Worm (Caenorhabditis elegans) whole organism, L2 larva: ENCODE measurements around the gene ZK892.3.

Experiments
- F13H6.1 ChIP-seq: sonication (generic microtip); optimal IDR thresholded peaks from 2 replicates; lab custom pipeline; 2016; ENCODE audit warnings: missing genetic modification characterization, missing compliant biosample characterization
- Y55F3AM.14 ChIP-seq: fragments of 200-800 bp; sonication (Bioruptor generic); optimal IDR thresholded peaks from 2 replicates; lab custom pipeline; 2018; ENCODE audit warnings: mild to moderate bottlenecking, missing genetic modification characterization, missing compliant biosample characterization
- ZK546.5 ChIP-seq: sonication (generic microtip); optimal IDR thresholded peaks from 2 replicates; lab custom pipeline; 2017; ENCODE audit warnings: missing biosample characterization, missing genetic modification characterization
- alr-1 ChIP-seq: fragments of 150-350 bp; optimal IDR thresholded peaks from 2 replicates; lab custom pipeline; 2014; ENCODE audit warnings: missing biosample characterization, missing genetic modification characterization
- aly-2 ChIP-seq: fragments of 150-350 bp; optimal IDR thresholded peaks from 2 replicates; lab custom pipeline; 2014; ENCODE audit warnings: missing biosample characterization, missing genetic modification characterization
- ama-1 ChIP-seq: fragments of 150-350 bp; optimal IDR thresholded peaks from 2 replicates; lab custom pipeline; 2018; ENCODE audit warnings: inconsistent platforms
- ceh-16 ChIP-seq: fragments of 150-350 bp; optimal IDR thresholded peaks from 2 replicates; lab custom pipeline; 2014; ENCODE audit warnings: missing biosample characterization, missing genetic modification characterization
- ceh-82 ChIP-seq: fragments of 150-350 bp; optimal IDR thresholded peaks from 2 replicates; lab custom pipeline; 2014; ENCODE audit warnings: missing biosample characterization, missing genetic modification characterization
- crh-2 ChIP-seq: sonication (generic microtip); optimal IDR thresholded peaks from 2 replicates; lab custom pipeline; 2017; ENCODE audit warnings: missing biosample characterization, missing genetic modification characterization
- egl-27 ChIP-seq: sonication (generic microtip); optimal IDR thresholded peaks from 3 replicates; lab custom pipeline; 2017; ENCODE audit warnings: missing biosample characterization, missing genetic modification reagents, missing genetic modification characterization
- elt-1 ChIP-seq: fragments of 150-350 bp; optimal IDR thresholded peaks from 2 replicates; lab custom pipeline; 2014; ENCODE audit warnings: missing biosample characterization, missing genetic modification characterization
- fos-1 ChIP-seq: fragments of 150-350 bp; optimal IDR thresholded peaks from 2 replicates; lab custom pipeline; 2014; ENCODE audit warnings: missing biosample characterization, missing genetic modification characterization
- gmeb-1 ChIP-seq: fragments of 150-350 bp; optimal IDR thresholded peaks from 2 replicates; lab custom pipeline; 2014; ENCODE audit warnings: missing biosample characterization, missing genetic modification characterization
- lin-11 ChIP-seq: fragments of 150-350 bp; sonication (generic microtip); optimal IDR thresholded peaks from 2 replicates; lab custom pipeline; 2014; ENCODE audit warnings: missing biosample characterization, missing genetic modification characterization, inconsistent platforms, mixed read lengths
- lin-13 ChIP-seq: fragments of 150-350 bp; optimal IDR thresholded peaks from 2 replicates; lab custom pipeline; 2014; ENCODE audit warnings: missing biosample characterization, missing genetic modification reagents, missing genetic modification characterization
- lin-39 ChIP-seq: fragments of 150-350 bp; optimal IDR thresholded peaks from 2 replicates; lab custom pipeline; 2014; ENCODE audit warnings: missing biosample characterization, missing genetic modification reagents, missing genetic modification characterization
- lsy-2 ChIP-seq, 2 experiments: fragments of 150-350 bp in 1 of 2; sonication (generic microtip) in 1 of 2; optimal IDR thresholded peaks; 2 replicates each; lab custom pipeline; 2014 to 2017; ENCODE audit warnings: missing biosample characterization in 2 of 2, missing genetic modification characterization in 2 of 2
- mab-5 ChIP-seq: fragments of 150-350 bp; optimal IDR thresholded peaks from 2 replicates; lab custom pipeline; 2014; ENCODE audit warnings: missing biosample characterization, missing genetic modification characterization
- mbf-1 ChIP-seq: sonication (generic microtip); optimal IDR thresholded peaks from 2 replicates; lab custom pipeline; 2017; ENCODE audit warnings: missing biosample characterization, missing genetic modification characterization
- mdl-1 ChIP-seq, 2 experiments: fragments of 150-350 bp in 1 of 2; sonication (generic microtip) in 1 of 2; optimal IDR thresholded peaks; 2 replicates each; lab custom pipeline; 2017; ENCODE audit warnings: missing biosample characterization in 2 of 2, missing genetic modification characterization in 2 of 2
- nhr-10 ChIP-seq: sonication (generic microtip); optimal IDR thresholded peaks from 2 replicates; lab custom pipeline; 2017; ENCODE audit warnings: missing biosample characterization, missing genetic modification characterization
- nhr-11 ChIP-seq: fragments of 150-350 bp; optimal IDR thresholded peaks from 2 replicates; lab custom pipeline; 2014; ENCODE audit warnings: missing biosample characterization, missing genetic modification characterization
- nhr-12 ChIP-seq: fragments of 150-350 bp; optimal IDR thresholded peaks from 2 replicates; lab custom pipeline; 2014; ENCODE audit warnings: missing biosample characterization, missing genetic modification characterization
- nhr-129 ChIP-seq: fragments of 150-350 bp; optimal IDR thresholded peaks from 2 replicates; lab custom pipeline; 2014; ENCODE audit warnings: missing biosample characterization, missing genetic modification characterization
- nhr-21 ChIP-seq: fragments of 150-350 bp; optimal IDR thresholded peaks from 2 replicates; lab custom pipeline; 2014; ENCODE audit warnings: missing biosample characterization, missing genetic modification characterization
- nhr-237 ChIP-seq: fragments of 150-350 bp; optimal IDR thresholded peaks from 2 replicates; lab custom pipeline; 2014; ENCODE audit warnings: missing biosample characterization, missing genetic modification characterization
- nhr-25 ChIP-seq: fragments of 150-350 bp; sonication (generic microtip); optimal IDR thresholded peaks from 3 replicates; lab custom pipeline; 2014; ENCODE audit warnings: missing biosample characterization, missing genetic modification characterization
- nhr-6 ChIP-seq: fragments of 150-350 bp; optimal IDR thresholded peaks from 2 replicates; lab custom pipeline; 2014; ENCODE audit warnings: missing biosample characterization, missing genetic modification characterization
- peb-1 ChIP-seq: fragments of 150-350 bp; optimal IDR thresholded peaks from 2 replicates; lab custom pipeline; 2014; ENCODE audit warnings: missing biosample characterization, missing genetic modification characterization
- skn-1 ChIP-seq: sonication (generic microtip); optimal IDR thresholded peaks from 2 replicates; lab custom pipeline; 2017; ENCODE audit warnings: missing biosample characterization, missing genetic modification characterization
- unc-39 ChIP-seq: fragments of 150-350 bp; optimal IDR thresholded peaks from 2 replicates; lab custom pipeline; 2014; ENCODE audit warnings: missing biosample characterization, missing genetic modification characterization
- unc-55 ChIP-seq: fragments of 150-350 bp; sonication (generic microtip); optimal IDR thresholded peaks from 3 replicates; lab custom pipeline; 2014; ENCODE audit warnings: missing biosample characterization, missing genetic modification reagents, missing genetic modification characterization
- unc-62 ChIP-seq: fragments of 150-350 bp; optimal IDR thresholded peaks from 2 replicates; lab custom pipeline; 2014; ENCODE audit warnings: missing biosample characterization, missing genetic modification reagents, missing genetic modification characterization
- ztf-1 ChIP-seq: fragments of 200-800 bp; sonication (Bioruptor generic); conservative IDR thresholded peaks from 2 replicates; pipeline ENCODE4 v1.3.6; 2022; ENCODE audit warnings: missing genetic modification characterization, missing compliant biosample characterization
- ztf-11 ChIP-seq: sonication (generic microtip); optimal IDR thresholded peaks from 2 replicates; lab custom pipeline; 2017; ENCODE audit warnings: missing biosample characterization, missing genetic modification characterization
- ztf-4 ChIP-seq: fragments of 150-350 bp; optimal IDR thresholded peaks from 2 replicates; lab custom pipeline; 2014; ENCODE audit warnings: missing biosample characterization, missing genetic modification characterization

The ZK892.3 gene

DNA sequence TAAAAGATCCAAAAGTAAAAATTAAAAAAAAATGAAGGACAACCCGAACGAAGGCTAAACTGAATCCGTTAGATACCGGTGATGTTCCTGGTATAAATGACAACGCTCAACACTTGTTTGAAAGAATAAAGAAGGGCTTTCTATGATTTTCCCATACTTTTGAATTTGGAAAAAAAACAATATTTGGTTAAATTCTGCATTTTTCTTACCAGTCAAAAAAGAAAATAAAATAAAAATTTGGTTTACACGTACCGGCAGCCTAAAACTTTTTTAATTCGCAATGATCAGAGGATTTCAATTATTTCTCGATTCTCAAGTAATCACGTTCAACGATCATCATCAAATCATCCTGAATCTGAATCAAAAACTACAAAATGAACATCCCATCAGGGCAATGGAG is at the start of gene ZK892.3:
Gene ZK892.3, plus strand, starts transcription at position 301 of the 400 bp plus-strand sequence.
- no peak for TF ChIP-seq ama-1 (lab: Kevin White, UChicago)
- TF ChIP-seq peb-1 (tag; lab: Kevin White, UChicago) = no peak
- no peak for TF ChIP-seq aly-2 (tag; lab: Kevin White, UChicago)
- TF ChIP-seq ztf-4 (tag; lab: Kevin White, UChicago) = no peak

DNA sequence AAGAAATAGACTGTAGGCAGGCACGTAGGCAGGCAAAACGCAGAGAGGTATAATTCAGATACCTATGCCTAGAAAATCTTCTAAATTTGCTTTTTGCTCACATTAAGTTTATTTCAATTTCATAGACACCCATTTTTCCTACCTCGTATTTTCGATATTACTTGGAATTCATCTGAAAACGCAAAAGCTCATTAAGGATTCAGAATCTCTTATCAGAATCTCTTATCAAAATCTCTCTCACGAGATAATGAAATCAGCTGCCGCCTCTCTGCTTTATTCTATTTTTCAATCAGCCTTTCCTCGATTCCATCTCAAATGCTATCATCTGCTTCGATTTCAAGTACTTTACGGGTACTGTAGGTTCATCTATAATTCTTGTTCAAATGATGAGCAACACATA is 49.8 kb upstream of the ZK892.3 start:
- no peak for TF ChIP-seq lin-13 (GFP tag; lab: Kevin White, UChicago)
- no peak for TF ChIP-seq unc-39 (tag; lab: Kevin White, UChicago)
- no peak for TF ChIP-seq ztf-11 (tag; lab: Kevin White, UChicago)
- TF ChIP-seq mdl-1 (tag; optimal IDR thresholded peaks at IDR 0.05; lab: Kevin White, UChicago) = no peak
- TF ChIP-seq alr-1 (tag; lab: Kevin White, UChicago) = no peak
- TF ChIP-seq F13H6.1 = no peak
- no peak for TF ChIP-seq unc-55 (GFP tag; lab: Kevin White, UChicago)
- TF ChIP-seq nhr-12 = no peak
- no peak for TF ChIP-seq nhr-129 (tag; lab: Kevin White, UChicago)
- TF ChIP-seq ama-1 (lab: Kevin White, UChicago) = no peak
- no peak for TF ChIP-seq unc-62 (GFP tag; lab: Kevin White, UChicago)
- TF ChIP-seq gmeb-1 (tag; lab: Kevin White, UChicago) = no peak
- no peak for TF ChIP-seq nhr-10
- no peak for TF ChIP-seq elt-1 (tag; lab: Kevin White, UChicago)
- no peak for TF ChIP-seq nhr-11 (tag; lab: Kevin White, UChicago)
- TF ChIP-seq nhr-6 (tag; lab: Kevin White, UChicago) = no peak
- TF ChIP-seq nhr-25 (tag; lab: Kevin White, UChicago) = no peak
- no peak for TF ChIP-seq ceh-82
- no peak for TF ChIP-seq ztf-1 (GFP tag; lab: Robert Waterston, UW)
- TF ChIP-seq Y55F3AM.14 (GFP tag; lab: Kevin White, UChicago) = no peak

DNA sequence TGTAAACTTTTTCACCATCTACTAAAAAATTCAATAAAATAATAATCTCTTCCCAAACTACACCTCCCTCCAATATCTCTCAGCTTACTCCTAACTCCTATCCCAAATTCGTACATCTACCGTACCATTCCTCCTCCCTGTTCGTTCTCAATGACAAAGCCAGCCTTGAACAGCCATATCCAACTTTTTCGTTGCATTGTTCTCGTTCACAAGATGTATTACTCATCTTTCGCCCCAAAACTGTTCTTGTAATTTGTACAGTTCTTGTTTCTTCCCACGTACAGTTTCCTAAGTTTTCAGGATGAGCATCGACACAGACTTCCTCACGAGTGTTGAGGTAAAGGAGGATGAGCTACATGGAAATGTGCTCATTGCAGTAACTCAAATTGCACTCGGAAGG is 46.8 kb upstream of the ZK892.3 start, which contains the start of gene egl-43:
Gene egl-43, plus strand, starts transcription at position 301 of the 400 bp plus-strand sequence.
- TF ChIP-seq mab-5 (tag; lab: Kevin White, UChicago) = no peak
- no peak for TF ChIP-seq nhr-21 (tag; lab: Kevin White, UChicago)
- TF ChIP-seq, all 48 proteins: peak for 0

DNA sequence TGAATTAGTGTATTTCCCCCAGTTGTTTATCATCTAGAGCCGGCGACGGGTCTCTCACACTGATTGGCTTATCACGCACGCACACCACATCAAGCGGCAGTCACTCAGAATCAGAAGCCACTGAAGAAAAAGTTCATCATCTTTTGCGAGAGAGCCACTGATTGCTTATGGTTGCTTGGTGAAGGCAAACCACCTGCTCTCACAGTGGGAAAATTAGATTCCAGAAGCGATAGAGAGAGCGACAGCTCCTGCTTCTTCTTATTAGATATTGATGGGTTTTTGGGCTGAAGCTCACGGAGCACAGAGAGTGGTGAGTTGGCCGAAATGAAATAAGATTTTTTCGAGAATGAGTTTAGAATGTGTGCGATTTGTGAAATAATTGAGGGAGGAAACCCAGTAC is 45.5 kb upstream of the ZK892.3 start:
- TF ChIP-seq lin-11 (tag; lab: Kevin White, UChicago) = peak; percentile 10
- TF ChIP-seq lsy-2 (tag; optimal IDR thresholded peaks at IDR 0.05; lab: Kevin White, UChicago) = no peak

DNA sequence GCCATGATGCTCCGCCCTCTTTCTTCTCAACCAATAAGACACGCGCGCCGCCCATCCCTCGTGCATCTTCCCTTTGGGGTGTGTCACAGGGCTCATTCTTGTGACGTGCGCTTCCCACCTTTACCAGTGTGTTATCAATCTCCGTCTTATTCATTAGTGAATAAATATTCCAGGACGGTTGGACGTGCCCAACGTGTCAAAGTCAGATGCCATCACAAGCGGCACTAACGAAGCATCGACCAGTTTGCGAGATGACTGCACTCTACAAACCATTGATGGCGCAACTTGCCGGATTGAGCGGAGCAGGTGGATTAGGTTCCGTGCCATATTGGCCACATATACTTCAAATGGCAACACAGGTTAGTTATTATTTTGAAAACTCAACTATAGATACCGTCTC is 41.5 kb upstream of the ZK892.3 start:
- TF ChIP-seq skn-1 (tag; lab: Kevin White, UChicago) = no peak

DNA sequence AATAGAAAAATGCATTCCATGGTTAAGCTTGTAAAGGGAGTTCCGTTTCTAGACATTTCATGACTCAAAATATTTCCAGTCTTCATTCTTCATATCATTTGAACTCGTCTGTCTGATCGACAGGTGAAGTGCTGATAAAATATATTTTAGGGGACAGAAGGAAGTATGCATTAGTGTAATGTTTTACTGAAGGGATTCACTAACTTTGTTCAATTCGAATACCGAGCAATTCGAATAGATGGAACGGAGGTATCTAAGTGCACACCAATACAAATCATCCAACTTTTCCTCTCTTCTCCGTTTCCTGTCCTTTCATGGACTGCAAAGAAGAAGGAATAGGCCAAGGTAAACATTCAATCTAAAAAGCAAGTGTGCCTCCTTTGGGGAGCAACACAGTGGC is 37.8 kb upstream of the ZK892.3 start:
- TF ChIP-seq elt-1 (tag; lab: Kevin White, UChicago) = no peak
- no peak for TF ChIP-seq F13H6.1
- peak; percentile 36 for TF ChIP-seq fos-1 (tag; lab: Kevin White, UChicago)
- TF ChIP-seq ztf-1 (GFP tag; lab: Robert Waterston, UW) = no peak
- no peak for TF ChIP-seq nhr-237 (tag; lab: Kevin White, UChicago)
- no peak for TF ChIP-seq Y55F3AM.14 (GFP tag; lab: Kevin White, UChicago)
- no peak for TF ChIP-seq crh-2 (tag; lab: Kevin White, UChicago)
- no peak for TF ChIP-seq egl-27 (tag; lab: Kevin White, UChicago)

DNA sequence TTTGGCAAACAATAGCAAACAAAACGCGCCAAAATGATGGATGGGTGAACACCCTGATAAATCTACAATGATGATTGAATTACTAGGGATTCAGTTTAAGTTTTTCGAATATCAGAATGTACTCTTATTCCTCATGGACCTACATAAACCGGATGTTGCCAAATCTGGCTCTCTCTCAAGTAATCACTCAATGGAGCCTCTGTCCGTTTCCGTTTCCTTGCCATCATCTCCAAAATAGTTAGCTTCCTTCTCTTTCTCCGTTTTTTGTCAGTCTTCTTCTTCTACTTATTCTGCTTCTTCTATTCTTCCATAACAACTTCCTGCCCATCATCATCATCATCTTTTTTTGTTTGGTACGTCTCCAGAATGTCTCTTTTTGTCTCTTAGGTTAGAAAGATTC is 36.3 kb upstream of the ZK892.3 start:
- TF ChIP-seq unc-39 (tag; lab: Kevin White, UChicago) (no peak), egl-27 (tag; lab: Kevin White, UChicago) (no peak), ZK546.5 (no peak), nhr-21 (tag; lab: Kevin White, UChicago) (no peak), unc-62 (GFP tag; lab: Kevin White, UChicago) (no peak), nhr-6 (tag; lab: Kevin White, UChicago) (no peak), ceh-16 (no peak), mbf-1 (tag; lab: Kevin White, UChicago) (no peak), crh-2 (tag; lab: Kevin White, UChicago) (no peak), lin-39 (tag; lab: Kevin White, UChicago) (no peak)
